Worm (Caenorhabditis elegans) whole organism, L4 larva: Measurements from ENCODE around the gene F43C11.2.

ENCODE experiments used
- daf-12 ChIP-seq: fragments of 150-350 bp; optimal IDR thresholded peaks from 2 replicates; lab custom pipeline; 2014; ENCODE audit warnings: missing biosample characterization, missing genetic modification reagents, missing genetic modification characterization
- nhr-76 ChIP-seq: fragments of 150-350 bp; optimal IDR thresholded peaks from 2 replicates; lab custom pipeline; 2014; ENCODE audit warnings: missing biosample characterization, missing genetic modification characterization
- vab-7 ChIP-seq: fragments of 200-800 bp; sonication (Bioruptor generic); IDR thresholded peaks from 2 replicates; pipeline ENCODE4 v1.3.6; 2022; ENCODE audit warnings: missing genetic modification reagents, missing genetic modification characterization, missing compliant biosample characterization

DNA sequence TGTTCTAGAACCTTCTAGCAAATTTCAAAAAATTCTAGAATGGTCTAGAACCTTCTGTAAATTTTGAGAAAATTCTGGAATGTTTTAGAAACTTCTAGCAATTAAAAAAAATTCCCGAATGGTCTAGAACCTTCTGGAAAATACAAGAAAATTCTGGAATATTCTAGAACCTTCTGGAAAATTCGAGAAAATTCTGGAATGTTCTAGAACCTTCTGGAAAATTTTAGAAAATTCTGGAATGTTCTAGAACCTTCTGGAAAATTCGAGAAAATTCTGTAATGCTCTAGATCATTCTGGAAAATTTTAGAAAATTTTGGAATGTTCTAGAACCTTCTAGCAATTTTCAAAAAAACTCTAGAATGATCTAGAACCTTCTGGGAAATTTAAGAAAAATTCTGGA lies 24.1 kb upstream of the F43C11.2 start:
- no peak for TF ChIP-seq vab-7
- no peak for TF ChIP-seq daf-12 (tag; lab: Kevin White, UChicago)
- TF ChIP-seq nhr-76 (tag; lab: Kevin White, UChicago) = no peak
